Worm (Caenorhabditis elegans): ENCODE data around the gene R09H10.2.

Gene R09H10.2

DNA sequence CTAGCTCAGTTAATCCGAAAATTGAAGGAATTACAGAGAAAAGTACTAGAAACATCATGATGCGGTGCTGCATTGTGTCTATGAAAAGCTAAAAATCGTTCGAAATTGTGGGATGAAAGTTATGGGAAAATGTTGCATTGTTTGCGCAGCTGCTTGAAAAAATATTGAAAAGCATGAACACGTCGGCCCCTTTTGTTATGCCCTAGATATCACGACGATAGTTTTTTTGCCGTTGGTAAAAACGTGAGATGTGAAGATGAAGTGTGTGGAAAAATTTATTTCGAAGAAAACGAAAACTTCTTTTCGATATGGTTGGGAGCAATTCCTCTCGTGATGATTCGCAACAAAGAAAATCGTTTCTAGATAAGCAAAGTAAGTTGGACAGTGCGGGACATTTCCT is 12.1 kb upstream of the R09H10.2 start, which contains the start of the genes C43F9.5 and nkb-2:
TSS of gene C43F9.5 (minus strand) at position 101 of the 400 bp plus-strand sequence.
TSS of gene nkb-2 (plus strand) at position 277 of the 400 bp plus-strand sequence.
- TF ChIP-seq unc-130 (GFP tag; optimal IDR thresholded peaks at IDR 0.05) (no peak), lin-1 (GFP tag; IDR thresholded peaks at IDR 0.05) (no peak), arid-1 (GFP tag; conservative IDR thresholded peaks at IDR 0.05) (no peak), zag-1 (tag; optimal IDR thresholded peaks at IDR 0.05) (no peak), lin-13 (GFP tag; optimal IDR thresholded peaks at IDR 0.05) (no peak), daf-19 (GFP tag; conservative IDR thresholded peaks at IDR 0.05) (no peak), nhr-111 (GFP tag; optimal IDR thresholded peaks at IDR 0.05) (no peak), dmd-6 (GFP tag; IDR thresholded peaks at IDR 0.05) (no peak), cey-2 (tag; optimal IDR thresholded peaks at IDR 0.05; ENCODE audit: borderline replicate concordance, insufficient read depth) (no peak), zip-11 (GFP tag; IDR thresholded peaks at IDR 0.05) (no peak), hmg-1.1 (GFP tag; IDR thresholded peaks at IDR 0.05) (no peak), mxl-3 (GFP tag; optimal IDR thresholded peaks at IDR 0.05) (no peak), F44E2.7 (GFP tag; IDR thresholded peaks at IDR 0.05) (no peak), Y48G9A.11 (GFP tag; IDR thresholded peaks at IDR 0.05) (no peak), ZK546.5 (tag; optimal IDR thresholded peaks at IDR 0.05) (no peak), egl-43 (GFP tag; IDR thresholded peaks at IDR 0.05) (no peak), madf-9 (GFP tag; conservative IDR thresholded peaks at IDR 0.05) (no peak), zip-2 (tag; optimal IDR thresholded peaks at IDR 0.05) (no peak)

DNA sequence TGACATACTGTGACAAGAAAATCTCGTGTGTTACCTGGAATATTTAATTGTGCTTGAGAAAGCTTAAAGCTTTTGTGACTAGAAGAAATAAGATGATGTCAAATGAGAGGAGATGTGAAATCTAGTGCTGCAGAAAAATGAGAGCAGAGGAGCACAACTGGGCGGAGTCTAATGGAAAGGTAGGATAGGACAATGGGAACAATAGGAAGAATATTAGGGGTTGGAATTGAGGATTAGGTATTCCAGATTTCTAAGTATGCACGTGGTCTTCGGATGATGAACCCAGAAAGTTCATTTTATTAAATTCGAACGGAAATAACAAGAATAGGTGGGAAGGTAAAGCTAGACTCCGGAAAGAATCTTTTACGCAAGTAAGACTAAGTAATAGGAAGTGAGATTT is 9.2 kb upstream of the R09H10.2 start, which contains the start of gene C43F9.7:
TSS of gene C43F9.7 (minus strand) at position 101 of the 400 bp plus-strand sequence.
- TF ChIP-seq ctbp-1 (GFP tag; IDR thresholded peaks at IDR 0.05) (no peak), Y105C5A.15 (GFP tag; IDR thresholded peaks at IDR 0.05) (no peak), duxl-1 (tag; optimal IDR thresholded peaks at IDR 0.05; ENCODE audit: poor library complexity) (no peak), fos-1 (tag; optimal IDR thresholded peaks at IDR 0.05) (no peak), sdz-12 (GFP tag; optimal IDR thresholded peaks at IDR 0.05) (no peak), ceh-62 (tag; optimal IDR thresholded peaks at IDR 0.05) (no peak), nhr-102 (tag; optimal IDR thresholded peaks at IDR 0.05) (no peak), lir-3 (tag; optimal IDR thresholded peaks at IDR 0.05) (no peak), ZK337.2 (GFP tag; IDR thresholded peaks at IDR 0.05) (no peak), daf-8 (GFP tag; IDR thresholded peaks at IDR 0.05) (no peak), nhr-41 (GFP tag; IDR thresholded peaks at IDR 0.05) (no peak), tra-1 (GFP tag; IDR thresholded peaks at IDR 0.05) (no peak), ceh-82 (tag; optimal IDR thresholded peaks at IDR 0.05) (no peak), daf-12 (tag; optimal IDR thresholded peaks at IDR 0.05) (no peak)

DNA sequence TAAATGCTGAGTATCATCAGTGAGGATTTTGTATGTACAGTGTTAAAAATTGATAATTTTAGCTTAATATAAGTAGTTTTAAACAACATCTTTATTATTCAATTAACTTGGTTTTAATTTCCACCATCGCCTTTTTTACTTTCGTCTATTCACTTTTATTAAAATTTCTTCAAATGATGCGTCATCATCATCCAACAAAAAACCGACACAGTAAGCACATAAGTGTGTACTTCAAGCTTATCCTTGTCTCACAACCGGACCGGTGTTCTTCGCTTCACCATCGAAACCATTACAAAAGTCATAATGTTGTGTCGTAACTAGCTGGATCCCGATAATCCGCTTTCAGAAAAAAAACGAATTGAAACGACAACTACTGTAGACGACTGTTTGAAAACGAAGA is 6.2 kb upstream of the R09H10.2 start, which contains the start of gene C43F9.11:
TSS of gene C43F9.11 (plus strand) at position 301 of the 400 bp plus-strand sequence.
- TF ChIP-seq ama-1 (optimal IDR thresholded peaks at IDR 0.05) (no peak), daf-12 (tag; optimal IDR thresholded peaks at IDR 0.05) (no peak), hlh-30 (tag; optimal IDR thresholded peaks at IDR 0.05; ENCODE audit: insufficient read depth) (no peak), ceh-32 (tag; optimal IDR thresholded peaks at IDR 0.05; ENCODE audit: poor library complexity) (no peak), F26F4.8 (GFP tag; conservative IDR thresholded peaks at IDR 0.05) (no peak), spr-1 (tag; optimal IDR thresholded peaks at IDR 0.05) (no peak), Y75B8A.6 (GFP tag; IDR thresholded peaks at IDR 0.05) (no peak), lsy-2 (tag; optimal IDR thresholded peaks at IDR 0.05) (no peak), lin-15B (tag; optimal IDR thresholded peaks at IDR 0.05) (no peak), ceh-28 (tag; optimal IDR thresholded peaks at IDR 0.05) (no peak)

Data from whole organism, L4 larva.